Fruit fly (Drosophila melanogaster) whole organism, embryonic: ENCODE results near the gene CG12516.

Source experiments
- Antp ChIP-seq: fragments of 200-800 bp; sonication (Bioruptor generic); optimal IDR thresholded peaks from 3 replicates; lab custom pipeline; 2016; ENCODE audit warnings: missing biosample characterization, missing genetic modification characterization
- Atf-2 ChIP-seq: fragments of 200-800 bp; sonication (Bioruptor generic); optimal IDR thresholded peaks from 2 replicates; lab custom pipeline; 2016; ENCODE audit warnings: missing biosample characterization, missing genetic modification characterization
- CG10462 ChIP-seq: fragments of 200-800 bp; sonication (Bioruptor generic); optimal IDR thresholded peaks from 2 replicates; lab custom pipeline; 2016; ENCODE audit warnings: missing biosample characterization, missing genetic modification characterization
- CG10959 ChIP-seq: fragments of 200-800 bp; sonication (Bioruptor generic); IDR thresholded peaks from 2 replicates; pipeline ENCODE4 v1.3.6; 2022; ENCODE audit warnings: missing biosample characterization, missing genetic modification characterization
- CG11247 ChIP-seq: fragments of 200-800 bp; sonication (Bioruptor generic); IDR thresholded peaks from 2 replicates; pipeline ENCODE4 v1.3.6; 2022; ENCODE audit warnings: missing biosample characterization, missing genetic modification characterization
- CG11696 ChIP-seq: fragments of 200-800 bp; sonication (Bioruptor generic); IDR thresholded peaks from 2 replicates; pipeline ENCODE4 v1.3.6; 2022; ENCODE audit warnings: missing biosample characterization, missing genetic modification characterization
- CG13287 ChIP-seq: fragments of 200-800 bp; sonication (Bioruptor generic); IDR thresholded peaks from 2 replicates; pipeline ENCODE4 v1.3.6; 2022; ENCODE audit warnings: missing biosample characterization, missing genetic modification characterization; ENCODE audit not compliant: partially characterized antibody
- CG13775 ChIP-seq: fragments of 200-800 bp; sonication (Bioruptor generic); optimal IDR thresholded peaks from 3 replicates; lab custom pipeline; 2017; ENCODE audit warnings: missing biosample characterization, mild to moderate bottlenecking, missing genetic modification characterization
- CG14710 ChIP-seq: fragments of 200-800 bp; sonication (Bioruptor generic); optimal IDR thresholded peaks from 3 replicates; lab custom pipeline; 2019; ENCODE audit warnings: missing biosample characterization, mild to moderate bottlenecking, missing genetic modification characterization, moderate library complexity
- CG14965 ChIP-seq: fragments of 200-800 bp; sonication (Bioruptor generic); optimal IDR thresholded peaks from 2 replicates; lab custom pipeline; 2016; ENCODE audit warnings: missing biosample characterization, missing genetic modification characterization, borderline replicate concordance
- CG15601 ChIP-seq: fragments of 200-800 bp; sonication (Bioruptor generic); optimal IDR thresholded peaks from 3 replicates; lab custom pipeline; 2019; ENCODE audit warnings: missing biosample characterization, mild to moderate bottlenecking, missing genetic modification characterization, moderate library complexity
- CG17186 ChIP-seq: fragments of 200-800 bp; sonication (Bioruptor generic); optimal IDR thresholded peaks from 3 replicates; lab custom pipeline; 2017; ENCODE audit warnings: missing biosample characterization, missing genetic modification reagents, missing genetic modification characterization
- CG17361 ChIP-seq: fragments of 200-800 bp; sonication (Bioruptor generic); IDR thresholded peaks from 3 replicates; pipeline ENCODE4 v1.3.6; 2022; ENCODE audit warnings: missing biosample characterization, missing genetic modification characterization
- CG31365 ChIP-seq: fragments of 200-800 bp; sonication (Bioruptor generic); optimal IDR thresholded peaks from 2 replicates; lab custom pipeline; 2018; ENCODE audit warnings: missing biosample characterization, mild to moderate bottlenecking, missing genetic modification characterization
- CG33557 ChIP-seq: fragments of 200-800 bp; sonication (Bioruptor generic); optimal IDR thresholded peaks from 2 replicates; lab custom pipeline; 2019; ENCODE audit warnings: missing biosample characterization, mild to moderate bottlenecking, missing genetic modification characterization, moderate library complexity
- CG34422 ChIP-seq: fragments of 200-800 bp; sonication (Bioruptor generic); IDR thresholded peaks from 3 replicates; pipeline ENCODE4 v1.3.6; 2022; ENCODE audit warnings: missing biosample characterization, missing genetic modification characterization
- CG3995 ChIP-seq: fragments of 200-800 bp; sonication (Bioruptor generic); optimal IDR thresholded peaks from 3 replicates; lab custom pipeline; 2016; ENCODE audit warnings: missing biosample characterization, missing genetic modification characterization
- CG4854 ChIP-seq: fragments of 200-800 bp; sonication (Bioruptor generic); optimal IDR thresholded peaks from 2 replicates; lab custom pipeline; 2016; ENCODE audit warnings: missing biosample characterization, missing genetic modification characterization, inconsistent platforms
- CG7271 ChIP-seq: fragments of 200-800 bp; sonication (Bioruptor generic); optimal IDR thresholded peaks from 2 replicates; lab custom pipeline; 2018; ENCODE audit warnings: missing biosample characterization, mild to moderate bottlenecking, missing genetic modification characterization, moderate library complexity
- CG7556 ChIP-seq: fragments of 200-800 bp; sonication (Bioruptor generic); optimal IDR thresholded peaks from 2 replicates; lab custom pipeline; 2017; ENCODE audit warnings: missing biosample characterization, mild to moderate bottlenecking, missing genetic modification characterization
- CG7928 ChIP-seq: fragments of 200-800 bp; sonication (Bioruptor generic); optimal IDR thresholded peaks from 2 replicates; lab custom pipeline; 2017; ENCODE audit warnings: missing biosample characterization, mild to moderate bottlenecking, missing genetic modification characterization
- CG8281 ChIP-seq: fragments of 200-800 bp; sonication (Bioruptor generic); optimal IDR thresholded peaks from 2 replicates; lab custom pipeline; 2018; ENCODE audit warnings: missing biosample characterization, mild to moderate bottlenecking, missing genetic modification characterization, moderate library complexity
- CG8944 ChIP-seq: fragments of 200-800 bp; sonication (Bioruptor generic); optimal IDR thresholded peaks from 3 replicates; lab custom pipeline; 2016; ENCODE audit warnings: missing biosample characterization, missing genetic modification characterization
- Chrac-16 ChIP-seq: fragments of 200-800 bp; sonication (Bioruptor generic); optimal IDR thresholded peaks from 3 replicates; lab custom pipeline; 2016; ENCODE audit warnings: missing biosample characterization, missing genetic modification characterization
- D19B ChIP-seq: fragments of 200-800 bp; sonication (Bioruptor generic); optimal IDR thresholded peaks from 2 replicates; lab custom pipeline; 2017; ENCODE audit warnings: missing biosample characterization, mild to moderate bottlenecking, missing genetic modification characterization
- Hr3 ChIP-seq: fragments of 200-800 bp; sonication (Bioruptor generic); optimal IDR thresholded peaks from 3 replicates; lab custom pipeline; 2016; ENCODE audit warnings: missing biosample characterization, missing genetic modification characterization
- Mrtf ChIP-seq: fragments of 200-800 bp; sonication (Bioruptor generic); IDR thresholded peaks from 3 replicates; pipeline ENCODE4 v1.3.6; 2022; ENCODE audit warnings: missing biosample characterization, missing genetic modification characterization
- Optix ChIP-seq: fragments of 200-800 bp; sonication (Bioruptor generic); IDR thresholded peaks from 3 replicates; pipeline ENCODE4 v1.3.6; 2022; ENCODE audit warnings: missing biosample characterization, missing genetic modification characterization
- PHDP ChIP-seq: fragments of 200-800 bp; sonication (Bioruptor generic); optimal IDR thresholded peaks from 3 replicates; lab custom pipeline; 2018; ENCODE audit warnings: missing biosample characterization, mild to moderate bottlenecking, missing genetic modification characterization, moderate library complexity
- Scr ChIP-seq: fragments of 200-800 bp; sonication (Bioruptor generic); IDR thresholded peaks from 2 replicates; pipeline ENCODE4 v1.3.6; 2022; ENCODE audit warnings: missing biosample characterization, missing genetic modification characterization; ENCODE audit not compliant: partially characterized antibody
- Side ChIP-seq: fragments of 200-800 bp; sonication (Bioruptor generic); optimal IDR thresholded peaks from 2 replicates; lab custom pipeline; 2016; ENCODE audit warnings: missing biosample characterization, missing genetic modification characterization
- Sox100B ChIP-seq: fragments of 200-800 bp; sonication (Bioruptor generic); optimal IDR thresholded peaks from 3 replicates; lab custom pipeline; 2018; ENCODE audit warnings: missing biosample characterization, mild to moderate bottlenecking, missing genetic modification characterization
- az2 ChIP-seq: fragments of 200-800 bp; sonication (Bioruptor generic); optimal IDR thresholded peaks from 3 replicates; lab custom pipeline; 2016; ENCODE audit warnings: missing biosample characterization, missing genetic modification characterization
- dimm ChIP-seq: fragments of 200-800 bp; sonication (Bioruptor generic); IDR thresholded peaks from 2 replicates; pipeline ENCODE4 v1.3.6; 2022; ENCODE audit warnings: missing biosample characterization, missing genetic modification characterization
- fd64A ChIP-seq: fragments of 200-800 bp; sonication (Bioruptor generic); optimal IDR thresholded peaks from 3 replicates; lab custom pipeline; 2018; ENCODE audit warnings: missing biosample characterization, mild to moderate bottlenecking, missing genetic modification characterization
- ftz-f1 ChIP-seq: fragments of 200-800 bp; sonication (Bioruptor generic); optimal IDR thresholded peaks from 2 replicates; lab custom pipeline; 2016; ENCODE audit warnings: missing biosample characterization, missing genetic modification characterization
- gcm2 ChIP-seq: fragments of 200-800 bp; sonication (Bioruptor generic); optimal IDR thresholded peaks from 2 replicates; lab custom pipeline; 2016; ENCODE audit warnings: missing biosample characterization, missing genetic modification characterization
- gfzf ChIP-seq: fragments of 200-800 bp; sonication (Bioruptor generic); optimal IDR thresholded peaks from 2 replicates; lab custom pipeline; 2016; ENCODE audit warnings: missing biosample characterization, mild to moderate bottlenecking, missing genetic modification characterization, moderate library complexity
- gsb ChIP-seq: fragments of 200-800 bp; sonication (Bioruptor generic); IDR thresholded peaks from 2 replicates; pipeline ENCODE4 v1.3.6; 2022; ENCODE audit warnings: missing biosample characterization, missing genetic modification characterization
- gt ChIP-seq: fragments of 200-800 bp; sonication (Bioruptor generic); IDR thresholded peaks from 2 replicates; pipeline ENCODE4 v1.3.6; 2022; ENCODE audit warnings: missing biosample characterization, missing genetic modification characterization
- hbn ChIP-seq: fragments of 200-800 bp; sonication (Bioruptor generic); IDR thresholded peaks from 2 replicates; pipeline ENCODE4 v1.3.6; 2022; ENCODE audit warnings: missing biosample characterization, missing genetic modification characterization; ENCODE audit not compliant: partially characterized antibody
- kay ChIP-seq: fragments of 200-800 bp; sonication (Bioruptor generic); optimal IDR thresholded peaks from 2 replicates; lab custom pipeline; 2016; ENCODE audit warnings: missing biosample characterization, missing genetic modification characterization
- kni ChIP-seq: fragments of 200-800 bp; sonication (Bioruptor generic); optimal IDR thresholded peaks from 3 replicates; lab custom pipeline; 2017; ENCODE audit warnings: mild to moderate bottlenecking, missing biosample characterization, missing genetic modification reagents, missing genetic modification characterization
- knrl ChIP-seq: fragments of 200-800 bp; sonication (Bioruptor generic); IDR thresholded peaks from 3 replicates; pipeline ENCODE4 v1.3.6; 2022; ENCODE audit warnings: missing biosample characterization, missing genetic modification characterization; ENCODE audit not compliant: partially characterized antibody
- phol ChIP-seq: fragments of 200-800 bp; sonication (Bioruptor generic); optimal IDR thresholded peaks from 3 replicates; lab custom pipeline; 2018; ENCODE audit warnings: missing biosample characterization, mild to moderate bottlenecking, missing genetic modification characterization, moderate library complexity
- seq ChIP-seq: fragments of 200-800 bp; sonication (Bioruptor generic); IDR thresholded peaks from 2 replicates; pipeline ENCODE4 v1.3.6; 2022; ENCODE audit warnings: missing biosample characterization, missing genetic modification characterization
- sima ChIP-seq: fragments of 200-800 bp; sonication (Bioruptor generic); optimal IDR thresholded peaks from 2 replicates; lab custom pipeline; 2016; ENCODE audit warnings: missing biosample characterization, missing genetic modification characterization
- slou ChIP-seq: fragments of 200-800 bp; sonication (Bioruptor generic); optimal IDR thresholded peaks from 3 replicates; lab custom pipeline; 2016; ENCODE audit warnings: missing biosample characterization, missing genetic modification characterization
- stc ChIP-seq: fragments of 200-800 bp; sonication (Bioruptor generic); IDR thresholded peaks from 2 replicates; pipeline ENCODE4 v1.3.6; 2022; ENCODE audit warnings: missing biosample characterization, missing genetic modification characterization

The CG12516 gene

dm6 chr3R:28339654-28340605 lies 35.5 kb upstream of the CG12516 start, which contains the start of the genes Gfat2 and Moca-cyp (continued):
- TF ChIP-seq Mrtf (peak; percentile 45; the same call in 1 of the 3 replicates), gt (GFP tag; lab: Robert Waterston, UW) (no peak), Side (GFP tag; lab: Kevin White, UChicago) (no peak), CG14710 (tag; lab: Kevin White, UChicago) (peak; percentile 74), hbn (GFP tag; lab: Robert Waterston, UW) (peak; percentile 32), CG3995 (no peak), gfzf (GFP tag; lab: Kevin White, UChicago) (peak; percentile 21), CG14965 (GFP tag; lab: Kevin White, UChicago) (no peak), CG15601 (tag; lab: Kevin White, UChicago) (peak; percentile 33), CG10462 (no peak), kay (GFP tag; lab: Kevin White, UChicago) (no peak), PHDP (tag; lab: Kevin White, UChicago) (peak; percentile 75), knrl (GFP tag; lab: Robert Waterston, UW) (peak; percentile 79), CG33557 (GFP tag; lab: Kevin White, UChicago) (peak; percentile 51), gcm2 (GFP tag; lab: Kevin White, UChicago) (no peak), kni (peak; percentile 42), CG11696 (GFP tag; lab: Robert Waterston, UW) (no peak), Chrac-16 (GFP tag; lab: Kevin White, UChicago) (peak; percentile 57), CG7556 (peak; percentile 44), Sox100B (GFP tag; lab: Kevin White, UChicago) (peak; percentile 61), CG4854 (no peak), Optix (GFP tag; lab: Robert Waterston, UW) (no peak), slou (GFP tag; lab: Kevin White, UChicago) (no peak), CG13287 (GFP tag; lab: Robert Waterston, UW) (peak; percentile 65), CG7928 (GFP tag; lab: Kevin White, UChicago) (peak; percentile 88), dimm (GFP tag; lab: Robert Waterston, UW) (no peak), Scr (peak; percentile 77), stc (peak; percentile 45), seq (GFP tag; lab: Robert Waterston, UW) (peak; percentile 42; the same call in 1 of the 2 replicates), CG13775 (GFP tag; lab: Kevin White, UChicago) (peak; percentile 77), CG31365 (tag; lab: Kevin White, UChicago) (no peak), gsb (GFP tag; lab: Robert Waterston, UW) (no peak), Hr3 (peak; percentile 71), fd64A (no peak), phol (tag; lab: Kevin White, UChicago) (peak; percentile 84), Antp (GFP tag; lab: Kevin White, UChicago) (no peak), CG8281 (tag; lab: Kevin White, UChicago) (peak; percentile 18), CG8944 (GFP tag; lab: Kevin White, UChicago) (no peak), az2 (peak; percentile 49), CG7271 (tag; lab: Kevin White, UChicago) (peak; percentile 62), CG34422 (GFP tag; lab: Robert Waterston, UW) (peak; percentile 85), CG11247 (GFP tag; lab: Robert Waterston, UW) (peak; percentile 57), CG17361 (GFP tag; lab: Robert Waterston, UW) (peak; percentile 86), D19B (GFP tag; lab: Kevin White, UChicago) (peak; percentile 47), ftz-f1 (GFP tag; lab: Kevin White, UChicago) (no peak), sima (GFP tag; lab: Kevin White, UChicago) (no peak), Atf-2 (GFP tag; lab: Kevin White, UChicago) (no peak), CG10959 (GFP tag; lab: Robert Waterston, UW) (no peak; the same call in 1 of the 2 replicates), CG17186 (GFP tag; lab: Kevin White, UChicago) (no peak)
